Fruit fly (Drosophila melanogaster) whole organism, embryonic: ENCODE results near the gene CG5793.
A peak's percentile ranks its signal among the peaks of the same experiment; 100 is the strongest.

Experiments
- CG10209 ChIP-seq: fragments of 200-800 bp; sonication (Bioruptor generic); optimal IDR thresholded peaks from 3 replicates; lab custom pipeline; 2017; ENCODE audit warnings: missing biosample characterization, mild to moderate bottlenecking, missing genetic modification characterization, missing genetic modification reagents
- CG10431 ChIP-seq: fragments of 200-800 bp; sonication (Bioruptor generic); optimal IDR thresholded peaks from 3 replicates; lab custom pipeline; 2018; ENCODE audit warnings: missing biosample characterization, mild to moderate bottlenecking, missing genetic modification characterization
- CG10462 ChIP-seq: fragments of 200-800 bp; sonication (Bioruptor generic); optimal IDR thresholded peaks from 2 replicates; lab custom pipeline; 2016; ENCODE audit warnings: missing biosample characterization, missing genetic modification characterization
- CG10979 ChIP-seq: fragments of 200-800 bp; sonication (Bioruptor generic); optimal IDR thresholded peaks from 2 replicates; lab custom pipeline; 2018; ENCODE audit warnings: missing biosample characterization, mild to moderate bottlenecking, missing genetic modification characterization, moderate library complexity
- CG11560 ChIP-seq: fragments of 200-800 bp; sonication (Bioruptor generic); IDR thresholded peaks from 3 replicates; pipeline ENCODE4 v1.3.6; 2022; ENCODE audit warnings: missing biosample characterization, missing genetic modification characterization
- CG12942 ChIP-seq: fragments of 200-800 bp; sonication (Bioruptor generic); optimal IDR thresholded peaks from 3 replicates; lab custom pipeline; 2016; ENCODE audit warnings: missing biosample characterization, missing genetic modification characterization
- CG13287 ChIP-seq: fragments of 200-800 bp; sonication (Bioruptor generic); IDR thresholded peaks from 2 replicates; pipeline ENCODE4 v1.3.6; 2022; ENCODE audit warnings: missing biosample characterization, missing genetic modification characterization; ENCODE audit not compliant: partially characterized antibody
- CG14050 ChIP-seq: fragments of 200-800 bp; sonication (Bioruptor generic); IDR thresholded peaks from 3 replicates; pipeline ENCODE4 v1.3.6; 2022; ENCODE audit warnings: missing biosample characterization, missing genetic modification characterization
- CG15696 ChIP-seq: fragments of 200-800 bp; sonication (Bioruptor generic); optimal IDR thresholded peaks from 2 replicates; lab custom pipeline; 2019; ENCODE audit warnings: missing biosample characterization, mild to moderate bottlenecking, missing genetic modification characterization, moderate library complexity
- CG1602 ChIP-seq: fragments of 200-800 bp; sonication (Bioruptor generic); optimal IDR thresholded peaks from 3 replicates; lab custom pipeline; 2016; ENCODE audit warnings: missing biosample characterization, missing genetic modification characterization
- CG16815 ChIP-seq: fragments of 200-800 bp; sonication (Bioruptor generic); optimal IDR thresholded peaks from 3 replicates; lab custom pipeline; 2017; ENCODE audit warnings: missing biosample characterization, mild to moderate bottlenecking, missing genetic modification characterization
- CG17328 ChIP-seq: fragments of 200-800 bp; sonication (Bioruptor generic); IDR thresholded peaks from 2 replicates; pipeline ENCODE4 v1.3.6; 2022; ENCODE audit warnings: missing biosample characterization, missing genetic modification characterization
- CG30020 ChIP-seq: fragments of 200-800 bp; optimal IDR thresholded peaks from 2 replicates; lab custom pipeline; 2019; ENCODE audit warnings: missing biosample characterization, mild to moderate bottlenecking, missing genetic modification characterization, moderate library complexity
- CG32532 ChIP-seq: fragments of 200-800 bp; sonication (Bioruptor generic); IDR thresholded peaks from 2 replicates; pipeline ENCODE4 v1.3.6; 2022; ENCODE audit warnings: missing biosample characterization, missing genetic modification characterization
- CG42726 ChIP-seq: fragments of 200-800 bp; sonication (Bioruptor generic); IDR thresholded peaks from 2 replicates; pipeline ENCODE4 v1.3.6; 2022; ENCODE audit warnings: missing biosample characterization, missing genetic modification characterization; ENCODE audit not compliant: partially characterized antibody
- CG4404 ChIP-seq: fragments of 200-800 bp; sonication (Bioruptor generic); IDR thresholded peaks from 2 replicates; pipeline ENCODE4 v1.3.6; 2022; ENCODE audit warnings: missing biosample characterization, missing genetic modification characterization
- CG5245 ChIP-seq: fragments of 200-800 bp; sonication (Bioruptor generic); optimal IDR thresholded peaks from 3 replicates; lab custom pipeline; 2016; ENCODE audit warnings: missing biosample characterization, missing genetic modification characterization
- CG6254 ChIP-seq: fragments of 200-800 bp; sonication (Bioruptor generic); optimal IDR thresholded peaks from 3 replicates; lab custom pipeline; 2017; ENCODE audit warnings: mild to moderate bottlenecking, missing biosample characterization, missing genetic modification reagents, missing genetic modification characterization
- CG7357 ChIP-seq: fragments of 200-800 bp; sonication (Bioruptor generic); IDR thresholded peaks from 3 replicates; pipeline ENCODE4 v1.3.6; 2022; ENCODE audit warnings: missing biosample characterization, missing genetic modification characterization
- CG7839 ChIP-seq: fragments of 200-800 bp; sonication (Bioruptor generic); optimal IDR thresholded peaks from 3 replicates; lab custom pipeline; 2018; ENCODE audit warnings: missing biosample characterization, mild to moderate bottlenecking, missing genetic modification characterization, moderate library complexity
- CG7963 ChIP-seq: fragments of 200-800 bp; sonication (Bioruptor generic); IDR thresholded peaks from 3 replicates; pipeline ENCODE4 v1.3.6; 2022; ENCODE audit warnings: missing biosample characterization, missing genetic modification characterization; ENCODE audit not compliant: partially characterized antibody
- Dip2 ChIP-seq: fragments of 200-800 bp; sonication (Bioruptor generic); IDR thresholded peaks from 2 replicates; pipeline ENCODE4 v1.3.6; 2022; ENCODE audit warnings: missing biosample characterization, missing genetic modification characterization
- Eip74EF ChIP-seq, 2 experiments: fragments of 200-800 bp in 1 of 2; fragments of >200 bp in 1 of 2; sonication (Bioruptor generic) in 1 of 2; optimal IDR thresholded peaks; 2 replicates each; lab custom pipeline; 2017 to 2019; ENCODE audit warnings: missing biosample characterization in 2 of 2, missing genetic modification characterization in 2 of 2, mild to moderate bottlenecking in 1 of 2, moderate library complexity in 1 of 2
- HmgZ ChIP-seq: fragments of 200-800 bp; sonication (Bioruptor generic); optimal IDR thresholded peaks from 2 replicates; lab custom pipeline; 2018; ENCODE audit warnings: missing biosample characterization, mild to moderate bottlenecking, missing genetic modification characterization
- Nf-YA ChIP-seq: fragments of 200-800 bp; sonication (Bioruptor generic); IDR thresholded peaks from 2 replicates; pipeline ENCODE4 v1.3.6; 2022; ENCODE audit warnings: missing biosample characterization, missing genetic modification characterization
- Nf-YC ChIP-seq: fragments of 200-800 bp; optimal IDR thresholded peaks from 3 replicates; lab custom pipeline; 2019; ENCODE audit warnings: missing biosample characterization, mild to moderate bottlenecking, missing genetic modification characterization, moderate library complexity
- Ptx1 ChIP-seq: fragments of 200-800 bp; sonication (Bioruptor generic); IDR thresholded peaks from 2 replicates; pipeline ENCODE4 v1.3.6; 2022; ENCODE audit warnings: missing biosample characterization, missing genetic modification characterization
- Scr ChIP-seq: fragments of 200-800 bp; sonication (Bioruptor generic); IDR thresholded peaks from 2 replicates; pipeline ENCODE4 v1.3.6; 2022; ENCODE audit warnings: missing biosample characterization, missing genetic modification characterization; ENCODE audit not compliant: partially characterized antibody
- Six4 ChIP-seq: fragments of 200-800 bp; sonication (Bioruptor generic); optimal IDR thresholded peaks from 2 replicates; lab custom pipeline; 2016; ENCODE audit warnings: missing biosample characterization, missing genetic modification characterization
- Sox102F ChIP-seq: fragments of 200-800 bp; sonication (Bioruptor generic); optimal IDR thresholded peaks from 2 replicates; lab custom pipeline; 2018; ENCODE audit warnings: missing biosample characterization, mild to moderate bottlenecking, missing genetic modification characterization, moderate library complexity
- Xbp1 ChIP-seq: fragments of 200-800 bp; sonication (Bioruptor generic); optimal IDR thresholded peaks from 3 replicates; lab custom pipeline; 2016; ENCODE audit warnings: missing biosample characterization, mild to moderate bottlenecking, missing genetic modification characterization
- al ChIP-seq: fragments of 200-800 bp; sonication (Bioruptor generic); IDR thresholded peaks from 2 replicates; pipeline ENCODE4 v1.3.6; 2022; ENCODE audit warnings: missing biosample characterization, missing genetic modification characterization
- bab2 ChIP-seq: fragments of 200-800 bp; sonication (Bioruptor generic); optimal IDR thresholded peaks from 2 replicates; lab custom pipeline; 2016; ENCODE audit warnings: missing biosample characterization, missing genetic modification characterization
- chinmo ChIP-seq: fragments of 200-800 bp; sonication (Bioruptor generic); IDR thresholded peaks from 4 replicates; pipeline ENCODE4 v1.3.6; 2022; ENCODE audit warnings: missing biosample characterization, missing genetic modification characterization; ENCODE audit not compliant: partially characterized antibody
- corto ChIP-seq: fragments of 200-800 bp; sonication (Bioruptor generic); optimal IDR thresholded peaks from 2 replicates; lab custom pipeline; 2016; ENCODE audit warnings: missing biosample characterization, mild to moderate bottlenecking, missing genetic modification characterization, moderate library complexity
- cwo ChIP-seq: fragments of 200-800 bp; sonication (Bioruptor generic); optimal IDR thresholded peaks from 3 replicates; lab custom pipeline; 2017; ENCODE audit warnings: missing biosample characterization, missing genetic modification characterization, mild to moderate bottlenecking, moderate library complexity, missing genetic modification reagents
- grau ChIP-seq: fragments of 200-800 bp; optimal IDR thresholded peaks from 3 replicates; lab custom pipeline; 2019; ENCODE audit warnings: missing biosample characterization, mild to moderate bottlenecking, missing genetic modification characterization, moderate library complexity
- gsb ChIP-seq: fragments of 200-800 bp; sonication (Bioruptor generic); IDR thresholded peaks from 2 replicates; pipeline ENCODE4 v1.3.6; 2022; ENCODE audit warnings: missing biosample characterization, missing genetic modification characterization
- hb ChIP-seq: fragments of 200-800 bp; sonication (Bioruptor generic); IDR thresholded peaks from 3 replicates; pipeline ENCODE4 v1.3.6; 2022; ENCODE audit warnings: missing biosample characterization, missing genetic modification characterization; ENCODE audit not compliant: partially characterized antibody
- ken ChIP-seq: fragments of 200-800 bp; sonication (Bioruptor generic); IDR thresholded peaks from 3 replicates; pipeline ENCODE4 v1.3.6; 2022; ENCODE audit warnings: missing biosample characterization, missing genetic modification characterization
- lmd ChIP-seq: fragments of 200-800 bp; sonication (Bioruptor generic); IDR thresholded peaks from 2 replicates; pipeline ENCODE4 v1.3.6; 2022; ENCODE audit warnings: missing biosample characterization, missing genetic modification characterization
- nom ChIP-seq: fragments of 200-800 bp; sonication (Bioruptor generic); optimal IDR thresholded peaks from 2 replicates; lab custom pipeline; 2017; ENCODE audit warnings: missing biosample characterization, missing genetic modification characterization, mild to moderate bottlenecking, moderate library complexity, missing genetic modification reagents
- pzg ChIP-seq: fragments of 200-800 bp; sonication (Bioruptor generic); optimal IDR thresholded peaks from 3 replicates; lab custom pipeline; 2018; ENCODE audit warnings: missing biosample characterization, mild to moderate bottlenecking, missing genetic modification characterization, moderate library complexity
- repo ChIP-seq: fragments of 200-800 bp; sonication (Bioruptor generic); optimal IDR thresholded peaks from 2 replicates; lab custom pipeline; 2016; ENCODE audit warnings: missing biosample characterization, missing genetic modification characterization
- slp2 ChIP-seq: fragments of 200-800 bp; sonication (Bioruptor generic); optimal IDR thresholded peaks from 2 replicates; lab custom pipeline; 2016; ENCODE audit warnings: missing biosample characterization, missing genetic modification characterization
- so ChIP-seq: fragments of 200-800 bp; sonication (Bioruptor generic); IDR thresholded peaks from 3 replicates; pipeline ENCODE4 v1.3.6; 2022; ENCODE audit warnings: missing biosample characterization, missing genetic modification characterization
- tin ChIP-seq: fragments of 200-800 bp; sonication (Bioruptor generic); optimal IDR thresholded peaks from 3 replicates; lab custom pipeline; 2016; ENCODE audit warnings: missing biosample characterization, missing genetic modification characterization
- trem ChIP-seq: fragments of 200-800 bp; optimal IDR thresholded peaks from 3 replicates; lab custom pipeline; 2019; ENCODE audit warnings: missing biosample characterization, mild to moderate bottlenecking, missing genetic modification characterization, moderate library complexity
- tx ChIP-seq: fragments of 200-800 bp; sonication (Bioruptor generic); optimal IDR thresholded peaks from 2 replicates; lab custom pipeline; 2016; ENCODE audit warnings: missing biosample characterization, missing genetic modification characterization

CG5793 gene

DNA sequence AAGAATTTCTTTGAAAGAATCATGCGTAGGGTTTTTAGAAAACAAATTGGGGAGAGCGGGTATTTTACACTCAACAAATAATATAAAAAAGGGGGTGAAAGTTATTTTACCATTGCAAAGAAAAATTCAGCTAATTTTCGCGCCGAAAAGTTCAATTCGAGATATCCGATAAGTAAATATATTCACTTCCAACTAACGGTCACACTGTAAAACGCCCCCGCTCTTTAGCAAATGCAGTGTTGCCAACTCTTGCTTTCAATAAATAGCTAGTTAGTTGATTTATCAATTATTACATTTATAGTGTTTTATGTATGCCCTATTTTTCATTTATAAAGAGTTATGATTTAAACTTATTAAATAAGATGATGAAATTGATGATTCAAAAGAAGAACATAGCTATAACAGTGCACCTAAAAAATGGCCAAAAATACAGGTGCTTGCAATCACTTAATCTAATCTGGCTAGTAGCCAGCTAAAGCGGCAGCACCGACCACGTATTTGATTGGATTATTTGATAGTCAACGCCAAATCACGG lies 10.9 kb downstream of the CG5793 start, which contains the start of gene meigo (continued):
- TF ChIP-seq Dip2 (GFP tag; lab: Robert Waterston, UW) (no peak), HmgZ (tag; lab: Kevin White, UChicago) (peak; percentile 83), CG32532 (peak; percentile 72), CG10431 (GFP tag; lab: Kevin White, UChicago) (no peak), Xbp1 (GFP tag; lab: Kevin White, UChicago) (peak; percentile 95), Eip74EF (GFP tag; optimal IDR thresholded peaks at IDR 0.05; lab: Kevin White, UChicago) (no peak), Scr (GFP tag; lab: Robert Waterston, UW) (0 out of 2 replicates have a peak, but pooled peaks have one; percentile 18), so (GFP tag; lab: Robert Waterston, UW) (0 out of 3 replicates have a peak, but pooled peaks have one; percentile 51), CG4404 (GFP tag; lab: Robert Waterston, UW) (peak; percentile 41; the same call in 1 of the 2 replicates), CG10209 (GFP tag; lab: Kevin White, UChicago) (peak; percentile 46), CG30020 (peak; percentile 74), grau (peak; percentile 80), gsb (GFP tag; lab: Robert Waterston, UW) (no peak), CG10979 (tag; lab: Kevin White, UChicago) (peak; percentile 60), Sox102F (GFP tag; lab: Kevin White, UChicago) (no peak), Ptx1 (GFP tag; lab: Robert Waterston, UW) (peak; percentile 77), Six4 (GFP tag; lab: Kevin White, UChicago) (peak; percentile 46), lmd (GFP tag; lab: Robert Waterston, UW) (peak; percentile 76), CG10462 (GFP tag; lab: Kevin White, UChicago) (no peak), CG16815 (GFP tag; lab: Kevin White, UChicago) (peak; percentile 41), CG12942 (peak; percentile 67), ken (GFP tag; lab: Robert Waterston, UW) (no peak), CG6254 (GFP tag; lab: Kevin White, UChicago) (no peak), nom (peak; percentile 31), Nf-YA (GFP tag; lab: Robert Waterston, UW) (no peak), repo (GFP tag; lab: Kevin White, UChicago) (peak; percentile 46), CG13287 (GFP tag; lab: Robert Waterston, UW) (0 out of 2 replicates have a peak, but pooled peaks have one; percentile 36), cwo (GFP tag; lab: Kevin White, UChicago) (peak; percentile 14), Nf-YC (peak; percentile 84), corto (GFP tag; lab: Kevin White, UChicago) (no peak), CG7963 (GFP tag; lab: Robert Waterston, UW) (no peak), tx (GFP tag; lab: Kevin White, UChicago) (peak; percentile 50), hb (GFP tag; lab: Robert Waterston, UW) (no peak), CG7357 (GFP tag; lab: Robert Waterston, UW) (0 out of 3 replicates have a peak, but pooled peaks have one; percentile 31), tin (peak; percentile 54), pzg (peak; percentile 83), bab2 (GFP tag; lab: Kevin White, UChicago) (peak; percentile 33), CG5245 (GFP tag; lab: Kevin White, UChicago) (peak; percentile 29), CG15696 (tag; lab: Kevin White, UChicago) (peak; percentile 69), chinmo (GFP tag; lab: Robert Waterston, UW) (0 out of 4 replicates have a peak, but pooled peaks have one; percentile 21), CG42726 (GFP tag; lab: Robert Waterston, UW) (no peak), CG7839 (tag; lab: Kevin White, UChicago) (no peak), slp2 (GFP tag; lab: Kevin White, UChicago) (peak; percentile 3), trem (peak; percentile 82), CG11560 (tag; lab: Robert Waterston, UW) (peak; percentile 83; the same call in 2 of the 3 replicates), al (GFP tag; lab: Robert Waterston, UW) (peak; percentile 45; the same call in 1 of the 2 replicates), CG14050 (GFP tag; lab: Robert Waterston, UW) (peak; percentile 43; the same call in 1 of the 3 replicates), CG17328 (GFP tag; lab: Robert Waterston, UW) (no peak; the same call in 1 of the 2 replicates), CG1602 (peak; percentile 35)
